Worm (Caenorhabditis elegans): ENCODE measurements around the gene gcy-29.

Gene gcy-29

ce11 chrII:14492592-14493196 is 55.9 kb downstream of the gcy-29 start:
- TF ChIP-seq egl-27 (tag; optimal IDR thresholded peaks at IDR 0.05), result no peak
- TF ChIP-seq nhr-85 (tag), result no peak
- TF ChIP-seq aly-2 (tag; optimal IDR thresholded peaks at IDR 0.05), result no peak
- TF ChIP-seq nhr-76 (tag; optimal IDR thresholded peaks at IDR 0.05), result no peak
- no peak for TF ChIP-seq fkh-10 (GFP tag; optimal IDR thresholded peaks at IDR 0.05)
- no peak for TF ChIP-seq pag-3 (tag; optimal IDR thresholded peaks at IDR 0.05; ENCODE audit: borderline replicate concordance, insufficient read depth)
- no peak for TF ChIP-seq nhr-11 (tag; optimal IDR thresholded peaks at IDR 0.05)
- TF ChIP-seq ceh-90 (tag; optimal IDR thresholded peaks at IDR 0.05), result no peak
